Worm (Caenorhabditis elegans) whole organism, L3 larva: ENCODE measurements around the gene C45B11.8.

ENCODE experiments used
- R02D3.7 ChIP-seq: fragments of 150-350 bp; optimal IDR thresholded peaks from 2 replicates; lab custom pipeline; 2014; ENCODE audit warnings: missing biosample characterization, missing genetic modification characterization
- ZK546.5 ChIP-seq: sonication (generic microtip); optimal IDR thresholded peaks from 2 replicates; lab custom pipeline; 2017; ENCODE audit warnings: missing biosample characterization, missing genetic modification characterization
- aly-2 ChIP-seq: fragments of 150-350 bp; optimal IDR thresholded peaks from 2 replicates; lab custom pipeline; 2014; ENCODE audit warnings: missing biosample characterization, missing genetic modification characterization
- ama-1 ChIP-seq: fragments of 150-350 bp; optimal IDR thresholded peaks from 2 replicates; lab custom pipeline; 2018
- ceh-16 ChIP-seq: sonication (generic microtip); optimal IDR thresholded peaks from 2 replicates; lab custom pipeline; 2017; ENCODE audit warnings: missing biosample characterization, missing genetic modification characterization
- ceh-28 ChIP-seq: fragments of 150-350 bp; optimal IDR thresholded peaks from 2 replicates; lab custom pipeline; 2014; ENCODE audit warnings: missing biosample characterization, missing genetic modification reagents, missing genetic modification characterization
- ceh-9 ChIP-seq: sonication (generic microtip); optimal IDR thresholded peaks from 2 replicates; lab custom pipeline; 2018; ENCODE audit warnings: missing biosample characterization, missing genetic modification characterization
- daf-12 ChIP-seq: fragments of 150-350 bp; optimal IDR thresholded peaks from 2 replicates; lab custom pipeline; 2014; ENCODE audit warnings: missing biosample characterization, missing genetic modification reagents, missing genetic modification characterization
- egl-27 ChIP-seq: sonication (generic microtip); optimal IDR thresholded peaks from 4 replicates; lab custom pipeline; 2017; ENCODE audit warnings: missing biosample characterization, missing genetic modification reagents, missing genetic modification characterization
- egl-5 ChIP-seq: fragments of 150-350 bp; optimal IDR thresholded peaks from 2 replicates; lab custom pipeline; 2017; ENCODE audit warnings: missing biosample characterization, missing genetic modification reagents, missing genetic modification characterization, inconsistent platforms
- elt-1 ChIP-seq: fragments of 150-350 bp; optimal IDR thresholded peaks from 2 replicates; lab custom pipeline; 2014; ENCODE audit warnings: missing biosample characterization, missing genetic modification characterization
- elt-2 ChIP-seq: sonication (generic microtip); optimal IDR thresholded peaks from 2 replicates; lab custom pipeline; 2016; ENCODE audit warnings: missing genetic modification reagents, mild to moderate bottlenecking, missing genetic modification characterization, missing compliant biosample characterization
- eor-1 ChIP-seq, 2 experiments: fragments of 150-350 bp; optimal IDR thresholded peaks; 2 replicates each; lab custom pipeline; 2014 to 2018; ENCODE audit warnings: missing biosample characterization in 2 of 2, missing genetic modification characterization in 2 of 2
- fkh-2 ChIP-seq: fragments of 150-350 bp; optimal IDR thresholded peaks from 2 replicates; lab custom pipeline; 2014; ENCODE audit warnings: missing biosample characterization, missing genetic modification reagents, missing genetic modification characterization
- hmg-11 ChIP-seq: sonication (generic microtip); optimal IDR thresholded peaks from 2 replicates; lab custom pipeline; 2016; ENCODE audit warnings: missing genetic modification characterization, missing compliant biosample characterization
- jun-1 ChIP-seq: fragments of 150-350 bp; optimal IDR thresholded peaks from 2 replicates; lab custom pipeline; 2014; ENCODE audit warnings: missing biosample characterization, missing genetic modification reagents, missing genetic modification characterization
- lin-39 ChIP-seq: fragments of 150-350 bp; optimal IDR thresholded peaks from 2 replicates; lab custom pipeline; 2018; ENCODE audit warnings: missing biosample characterization, missing genetic modification reagents, missing genetic modification characterization
- lsy-12 ChIP-seq: sonication (generic microtip); optimal IDR thresholded peaks from 2 replicates; lab custom pipeline; 2016; ENCODE audit warnings: mild to moderate bottlenecking, missing genetic modification characterization, missing compliant biosample characterization
- mml-1 ChIP-seq: fragments of 150-350 bp; sonication (generic microtip); optimal IDR thresholded peaks from 3 replicates; lab custom pipeline; 2014; ENCODE audit warnings: missing biosample characterization, missing genetic modification characterization
- nfya-1 ChIP-seq: sonication (generic microtip); optimal IDR thresholded peaks from 2 replicates; lab custom pipeline; 2017; ENCODE audit warnings: missing genetic modification characterization, mild to moderate bottlenecking, missing compliant biosample characterization, antibody characterized with exemption, moderate library complexity; ENCODE audit not compliant: insufficient read depth
- nhr-11 ChIP-seq: fragments of 150-350 bp; optimal IDR thresholded peaks from 2 replicates; lab custom pipeline; 2014; ENCODE audit warnings: missing biosample characterization, missing genetic modification characterization
- nhr-12 ChIP-seq: fragments of 150-350 bp; optimal IDR thresholded peaks from 2 replicates; lab custom pipeline; 2014; ENCODE audit warnings: missing biosample characterization, missing genetic modification characterization
- nhr-23 ChIP-seq: fragments of 150-350 bp; optimal IDR thresholded peaks from 2 replicates; lab custom pipeline; 2014; ENCODE audit warnings: missing biosample characterization, missing genetic modification reagents, missing genetic modification characterization
- nhr-25 ChIP-seq: sonication (generic microtip); optimal IDR thresholded peaks from 2 replicates; lab custom pipeline; 2017; ENCODE audit warnings: missing biosample characterization, missing genetic modification characterization
- nhr-28 ChIP-seq: fragments of 150-350 bp; optimal IDR thresholded peaks from 2 replicates; lab custom pipeline; 2014; ENCODE audit warnings: missing biosample characterization, missing genetic modification characterization
- nhr-43 ChIP-seq: sonication (generic microtip); optimal IDR thresholded peaks from 2 replicates; lab custom pipeline; 2016; ENCODE audit warnings: mild to moderate bottlenecking, missing genetic modification characterization, missing compliant biosample characterization; ENCODE audit not compliant: poor library complexity, severe bottlenecking
- nhr-76 ChIP-seq: fragments of 150-350 bp; sonication (generic microtip); optimal IDR thresholded peaks from 5 replicates; lab custom pipeline; 2014; ENCODE audit warnings: missing biosample characterization, missing genetic modification characterization
- nhr-77 ChIP-seq: fragments of 150-350 bp; optimal IDR thresholded peaks from 2 replicates; lab custom pipeline; 2014; ENCODE audit warnings: missing biosample characterization, missing genetic modification characterization
- pha-4 ChIP-seq: fragments of 150-350 bp; optimal IDR thresholded peaks from 2 replicates; lab custom pipeline; 2014; ENCODE audit warnings: missing biosample characterization, missing genetic modification reagents, missing genetic modification characterization
- pqm-1 ChIP-seq: fragments of 150-350 bp; optimal IDR thresholded peaks from 2 replicates; lab custom pipeline; 2017; ENCODE audit warnings: missing biosample characterization, missing genetic modification characterization, inconsistent platforms
- sea-2 ChIP-seq: fragments of 150-350 bp; sonication (generic microtip); optimal IDR thresholded peaks from 4 replicates; lab custom pipeline; 2014; ENCODE audit warnings: missing biosample characterization, missing genetic modification reagents, missing genetic modification characterization
- skn-1 ChIP-seq: fragments of 150-350 bp; optimal IDR thresholded peaks from 2 replicates; lab custom pipeline; 2014; ENCODE audit warnings: missing biosample characterization, missing genetic modification characterization
- snpc-4 ChIP-seq: fragments of 150-350 bp; optimal IDR thresholded peaks from 2 replicates; lab custom pipeline; 2014; ENCODE audit warnings: missing biosample characterization, missing genetic modification characterization
- unc-39 ChIP-seq: sonication (generic microtip); optimal IDR thresholded peaks from 4 replicates; lab custom pipeline; 2017; ENCODE audit warnings: missing biosample characterization, missing genetic modification characterization
- unc-62 ChIP-seq: fragments of 150-350 bp; sonication (generic microtip); optimal IDR thresholded peaks from 4 replicates; lab custom pipeline; 2014; ENCODE audit warnings: missing biosample characterization, missing genetic modification reagents, missing genetic modification characterization
- zag-1 ChIP-seq: fragments of 150-350 bp; optimal IDR thresholded peaks from 2 replicates; lab custom pipeline; 2014; ENCODE audit warnings: missing biosample characterization, missing genetic modification characterization
- ztf-11 ChIP-seq: fragments of 150-350 bp; optimal IDR thresholded peaks from 2 replicates; lab custom pipeline; 2014; ENCODE audit warnings: missing biosample characterization, missing genetic modification characterization

Gene C45B11.8

DNA sequence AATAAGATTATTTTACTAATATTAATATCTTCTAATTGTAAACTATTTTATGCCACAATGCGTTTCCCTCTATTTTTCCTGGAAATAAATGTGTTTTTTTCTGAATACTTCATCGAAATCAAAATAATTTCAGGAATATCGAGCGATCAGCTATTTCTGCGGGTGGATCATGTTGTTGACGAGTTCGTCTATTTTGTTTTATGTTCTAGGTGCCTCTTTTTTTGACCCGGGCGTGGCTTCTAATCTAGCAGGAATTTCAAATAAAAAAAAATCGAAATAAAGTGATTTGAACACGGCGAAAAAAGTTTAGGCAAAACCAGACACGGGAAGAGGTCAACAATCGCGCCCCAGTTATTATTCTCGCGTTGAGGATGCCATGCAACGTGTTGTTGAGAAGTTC is 11.3 kb downstream of the C45B11.8 start, which contains the start of gene T04C12.33:
TSS of gene T04C12.33 (plus strand) at position 301 of the 400 bp plus-strand sequence.
- no peak for TF ChIP-seq ZK546.5
- TF ChIP-seq sea-2 (GFP tag; lab: Kevin White, UChicago): no peak
- TF ChIP-seq elt-1 (tag; lab: Kevin White, UChicago): no peak
- no peak for TF ChIP-seq ceh-28 (tag; lab: Kevin White, UChicago)
- TF ChIP-seq pha-4 (tag; lab: Kevin White, UChicago): no peak
- TF ChIP-seq nhr-25 (tag; lab: Kevin White, UChicago): no peak
- no peak for TF ChIP-seq unc-39
- TF ChIP-seq nhr-23 (tag; lab: Kevin White, UChicago): peak; percentile 16

- TF ChIP-seq nhr-25 (tag; lab: Kevin White, UChicago) (no peak), snpc-4 (tag; lab: Kevin White, UChicago) (no peak), daf-12 (tag; lab: Kevin White, UChicago) (no peak)
Observed at ce11 chrV:11053827-11054226, 13.3 kb downstream of the C45B11.8 start, which contains the start of gene T04C12.7. TSS of gene T04C12.7 (plus strand) at chrV:11054127.

DNA sequence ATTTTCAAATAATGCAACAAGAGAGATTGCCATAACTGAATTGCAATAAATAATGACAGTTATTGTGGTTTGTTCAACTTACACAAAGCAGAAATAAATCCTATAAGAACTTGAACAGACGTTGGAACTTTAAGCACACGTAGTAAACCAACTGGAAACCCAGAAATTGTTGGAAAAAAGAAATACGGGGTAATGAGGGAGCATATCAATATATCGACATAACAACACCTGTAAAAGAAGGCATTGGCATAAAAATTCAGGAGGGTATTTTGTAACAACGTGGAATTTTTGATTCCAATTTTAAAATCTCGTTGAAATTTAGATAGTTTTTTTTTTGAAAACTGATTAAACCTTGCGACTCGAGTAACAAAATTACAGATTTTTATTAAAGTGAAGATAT is 15.9 kb downstream of the C45B11.8 start:
- no peak for TF ChIP-seq ztf-11
- TF ChIP-seq nhr-11 (tag; lab: Kevin White, UChicago): no peak
- no peak for TF ChIP-seq skn-1 (tag; lab: Kevin White, UChicago)
- TF ChIP-seq nhr-12 (tag; lab: Kevin White, UChicago): no peak
- TF ChIP-seq hmg-11 (tag; lab: Kevin White, UChicago): no peak
- no peak for TF ChIP-seq nhr-76 (tag; lab: Kevin White, UChicago)
- TF ChIP-seq unc-62 (GFP tag; lab: Kevin White, UChicago): no peak
- no peak for TF ChIP-seq ceh-9 (tag; lab: Kevin White, UChicago)
- no peak for TF ChIP-seq nhr-43 (tag; lab: Kevin White, UChicago)
- no peak for TF ChIP-seq eor-1 (tag; optimal IDR thresholded peaks at IDR 0.05; lab: Kevin White, UChicago)
- no peak for TF ChIP-seq egl-27 (tag; lab: Kevin White, UChicago)
- TF ChIP-seq pqm-1 (tag; lab: Kevin White, UChicago): no peak
- no peak for TF ChIP-seq pha-4 (tag; lab: Kevin White, UChicago)
- TF ChIP-seq nhr-77 (tag; lab: Kevin White, UChicago): no peak
- TF ChIP-seq zag-1 (tag; lab: Kevin White, UChicago): no peak
- TF ChIP-seq ama-1 (lab: Kevin White, UChicago): no peak
- TF ChIP-seq ceh-16: no peak
- TF ChIP-seq lsy-12: no peak
- no peak for TF ChIP-seq elt-2 (tag; lab: Kevin White, UChicago)
- TF ChIP-seq ceh-28 (tag; lab: Kevin White, UChicago): no peak

DNA sequence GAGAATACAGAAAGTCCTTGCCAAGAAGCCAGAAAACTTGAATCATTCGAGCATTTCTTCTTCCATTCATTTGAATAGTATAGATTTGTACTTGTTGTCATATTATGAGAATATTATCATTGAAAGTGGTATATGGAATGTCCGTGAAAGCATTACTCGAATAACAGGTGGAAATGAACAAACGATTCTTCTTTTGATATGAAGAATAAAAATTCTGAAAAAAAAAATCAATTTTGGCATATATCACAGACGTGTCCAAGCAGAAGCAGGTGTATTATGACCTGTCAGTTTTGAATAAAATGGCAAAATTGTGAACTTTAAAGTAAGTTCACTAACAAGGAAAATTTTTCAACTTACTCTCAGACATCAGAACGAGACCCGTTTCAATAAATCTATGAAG is 16.5 kb downstream of the C45B11.8 start, which contains the start of gene srh-75:
TSS of gene srh-75 (minus strand) at position 101 of the 400 bp plus-strand sequence.
- TF ChIP-seq nhr-11 (tag; lab: Kevin White, UChicago): no peak
- TF ChIP-seq R02D3.7 (tag; lab: Kevin White, UChicago): no peak
- no peak for TF ChIP-seq nhr-28
- no peak for TF ChIP-seq lin-39
- TF ChIP-seq egl-27 (tag; lab: Kevin White, UChicago): no peak
- no peak for TF ChIP-seq jun-1 (tag; lab: Kevin White, UChicago)
- TF ChIP-seq ama-1 (lab: Kevin White, UChicago): no peak
- TF ChIP-seq ceh-28 (tag; lab: Kevin White, UChicago): no peak
- no peak for TF ChIP-seq snpc-4 (tag; lab: Kevin White, UChicago)
- TF ChIP-seq mml-1 (tag; lab: Kevin White, UChicago): no peak
- TF ChIP-seq daf-12 (tag; lab: Kevin White, UChicago): no peak
- no peak for TF ChIP-seq nhr-43 (tag; lab: Kevin White, UChicago)
- TF ChIP-seq skn-1 (tag; lab: Kevin White, UChicago): no peak
- no peak for TF ChIP-seq aly-2 (tag; lab: Kevin White, UChicago)
- no peak for TF ChIP-seq fkh-2 (tag; lab: Kevin White, UChicago)
- no peak for TF ChIP-seq nfya-1 (tag; lab: Kevin White, UChicago)
- no peak for TF ChIP-seq nhr-23 (tag; lab: Kevin White, UChicago)
- no peak for TF ChIP-seq egl-5 (tag; lab: Kevin White, UChicago)
- no peak for TF ChIP-seq pha-4 (tag; lab: Kevin White, UChicago)
- TF ChIP-seq, all 47 proteins: peak for 0
